Worm (Caenorhabditis elegans): ENCODE measurements around the gene C34D4.3.

DNA sequence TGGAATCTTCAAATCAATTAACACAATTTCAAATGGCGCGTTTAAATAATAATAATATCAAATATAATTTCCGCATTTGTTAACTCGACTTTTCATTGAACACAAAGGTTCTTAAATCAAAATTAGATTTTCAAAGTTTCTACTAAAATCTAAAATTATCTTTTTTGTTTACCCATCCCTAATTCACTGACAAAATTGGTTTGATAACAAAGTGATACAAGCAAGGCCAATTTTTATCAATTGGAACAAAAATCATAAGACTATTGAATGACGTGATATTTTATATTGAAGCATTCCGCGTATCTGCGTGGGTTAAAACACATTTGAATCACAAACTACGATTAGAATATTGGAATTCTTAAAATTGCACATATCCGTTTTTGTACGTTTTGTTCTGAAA, 36.9 kb downstream of the C34D4.3 start:
- TF ChIP-seq mep-1 (tag; optimal IDR thresholded peaks at IDR 0.05): no peak
- TF ChIP-seq nhr-237 (tag; optimal IDR thresholded peaks at IDR 0.05): no peak
- no peak for TF ChIP-seq nhr-76 (tag; optimal IDR thresholded peaks at IDR 0.05)
- no peak for TF ChIP-seq mab-5 (tag; optimal IDR thresholded peaks at IDR 0.05)
- no peak for TF ChIP-seq drap-1 (GFP tag; optimal IDR thresholded peaks at IDR 0.05)
- TF ChIP-seq nhr-28 (tag; optimal IDR thresholded peaks at IDR 0.05): no peak
- no peak for TF ChIP-seq snpc-4 (tag; optimal IDR thresholded peaks at IDR 0.05)
- TF ChIP-seq sptf-1 (tag; optimal IDR thresholded peaks at IDR 0.05): no peak
- TF ChIP-seq blmp-1 (tag; optimal IDR thresholded peaks at IDR 0.05): no peak
